Fruit fly (Drosophila melanogaster) whole organism, embryonic: ENCODE results near the gene Inx5.

ENCODE experiments used
- Abd-B ChIP-seq: fragments of 200-800 bp; sonication (Bioruptor generic); optimal IDR thresholded peaks from 2 replicates; lab custom pipeline; 2018; ENCODE audit warnings: missing biosample characterization, mild to moderate bottlenecking, missing genetic modification characterization, moderate library complexity
- Antp ChIP-seq: fragments of 200-800 bp; sonication (Bioruptor generic); optimal IDR thresholded peaks from 3 replicates; lab custom pipeline; 2016; ENCODE audit warnings: missing biosample characterization, missing genetic modification characterization
- Atf6 ChIP-seq: fragments of 200-800 bp; sonication (Bioruptor generic); IDR thresholded peaks from 2 replicates; pipeline ENCODE4 v1.3.6; 2022; ENCODE audit warnings: missing biosample characterization, missing genetic modification characterization
- Bgb ChIP-seq: fragments of 200-800 bp; sonication (Bioruptor generic); IDR thresholded peaks from 2 replicates; pipeline ENCODE4 v1.3.6; 2022; ENCODE audit warnings: missing biosample characterization, missing genetic modification characterization; ENCODE audit not compliant: partially characterized antibody
- CG11093 ChIP-seq: fragments of 200-800 bp; sonication (Bioruptor generic); IDR thresholded peaks from 3 replicates; pipeline ENCODE4 v1.3.6; 2022; ENCODE audit warnings: missing biosample characterization, missing genetic modification characterization
- CG11456 ChIP-seq: fragments of 200-800 bp; sonication (Bioruptor generic); IDR thresholded peaks from 3 replicates; pipeline ENCODE4 v1.3.6; 2022; ENCODE audit warnings: missing biosample characterization, missing genetic modification characterization
- CG13894 ChIP-seq: fragments of 200-800 bp; sonication (Bioruptor generic); optimal IDR thresholded peaks from 3 replicates; lab custom pipeline; 2018; ENCODE audit warnings: missing biosample characterization, mild to moderate bottlenecking, missing genetic modification characterization, moderate library complexity
- CG15514 ChIP-seq: fragments of 200-800 bp; sonication (Bioruptor generic); optimal IDR thresholded peaks from 3 replicates; lab custom pipeline; 2017; ENCODE audit warnings: missing biosample characterization, missing genetic modification characterization, mild to moderate bottlenecking, moderate library complexity, missing genetic modification reagents
- CG1647 ChIP-seq: fragments of 200-800 bp; sonication (Bioruptor generic); optimal IDR thresholded peaks from 3 replicates; lab custom pipeline; 2016; ENCODE audit warnings: missing biosample characterization, missing genetic modification characterization
- CG16813 ChIP-seq: fragments of 200-800 bp; sonication (Bioruptor generic); IDR thresholded peaks from 3 replicates; pipeline ENCODE4 v1.3.6; 2022; ENCODE audit warnings: missing biosample characterization, missing genetic modification characterization; ENCODE audit not compliant: partially characterized antibody
- CG17385 ChIP-seq: fragments of 200-800 bp; sonication (Bioruptor generic); optimal IDR thresholded peaks from 3 replicates; lab custom pipeline; 2018; ENCODE audit warnings: missing biosample characterization, mild to moderate bottlenecking, missing genetic modification characterization
- CG17612 ChIP-seq: fragments of 200-800 bp; sonication (Bioruptor generic); IDR thresholded peaks from 2 replicates; pipeline ENCODE4 v1.3.6; 2022; ENCODE audit warnings: missing biosample characterization, missing genetic modification characterization
- CG17829 ChIP-seq: fragments of 200-800 bp; optimal IDR thresholded peaks from 2 replicates; lab custom pipeline; 2019; ENCODE audit warnings: missing biosample characterization, mild to moderate bottlenecking, missing genetic modification characterization, moderate library complexity
- CG2199 ChIP-seq: fragments of 200-800 bp; sonication (Bioruptor generic); IDR thresholded peaks from 3 replicates; pipeline ENCODE4 v1.3.6; 2022; ENCODE audit warnings: missing biosample characterization, missing genetic modification characterization
- CG30431 ChIP-seq: fragments of 200-800 bp; sonication (Bioruptor generic); optimal IDR thresholded peaks from 2 replicates; lab custom pipeline; 2017; ENCODE audit warnings: missing biosample characterization, missing genetic modification characterization
- CG31441 ChIP-seq: fragments of 200-800 bp; sonication (Bioruptor generic); IDR thresholded peaks from 2 replicates; pipeline ENCODE4 v1.3.6; 2022; ENCODE audit warnings: missing biosample characterization, missing genetic modification characterization
- CG34422 ChIP-seq: fragments of 200-800 bp; sonication (Bioruptor generic); IDR thresholded peaks from 3 replicates; pipeline ENCODE4 v1.3.6; 2022; ENCODE audit warnings: missing biosample characterization, missing genetic modification characterization
- CG6791 ChIP-seq: fragments of 200-800 bp; sonication (Bioruptor generic); IDR thresholded peaks from 3 replicates; pipeline ENCODE4 v1.3.6; 2022; ENCODE audit warnings: missing biosample characterization, missing genetic modification characterization; ENCODE audit not compliant: partially characterized antibody
- CG9932 ChIP-seq: fragments of 200-800 bp; sonication (Bioruptor generic); IDR thresholded peaks from 2 replicates; pipeline ENCODE4 v1.3.6; 2022; ENCODE audit warnings: missing biosample characterization, missing genetic modification characterization
- Camta ChIP-seq: fragments of 200-800 bp; sonication (Bioruptor generic); optimal IDR thresholded peaks from 2 replicates; lab custom pipeline; 2016; ENCODE audit warnings: missing biosample characterization, missing genetic modification characterization
- CoRest ChIP-seq: fragments of 200-800 bp; sonication (Bioruptor generic); optimal IDR thresholded peaks from 3 replicates; lab custom pipeline; 2018; ENCODE audit warnings: missing biosample characterization, mild to moderate bottlenecking, missing genetic modification characterization, moderate library complexity
- Dref ChIP-seq: fragments of 200-800 bp; sonication (Bioruptor generic); IDR thresholded peaks from 2 replicates; pipeline ENCODE4 v1.3.6; 2022; ENCODE audit warnings: missing biosample characterization, missing genetic modification characterization
- HLH4C ChIP-seq: fragments of 200-800 bp; sonication (Bioruptor generic); IDR thresholded peaks from 3 replicates; pipeline ENCODE4 v1.3.6; 2022; ENCODE audit warnings: missing biosample characterization, missing genetic modification characterization; ENCODE audit not compliant: partially characterized antibody
- Nf-YC ChIP-seq: fragments of 200-800 bp; optimal IDR thresholded peaks from 3 replicates; lab custom pipeline; 2019; ENCODE audit warnings: missing biosample characterization, mild to moderate bottlenecking, missing genetic modification characterization, moderate library complexity
- Opbp ChIP-seq: fragments of 200-800 bp; sonication (Bioruptor generic); IDR thresholded peaks from 3 replicates; pipeline ENCODE4 v1.3.6; 2022; ENCODE audit warnings: missing biosample characterization, missing genetic modification characterization; ENCODE audit not compliant: partially characterized antibody
- Sin3A ChIP-seq: fragments of >200 bp; optimal IDR thresholded peaks from 2 replicates; lab custom pipeline; 2018
- Taf1 ChIP-seq: fragments of 200-800 bp; sonication (Bioruptor generic); IDR thresholded peaks from 2 replicates; pipeline ENCODE4 v1.3.6; 2022; ENCODE audit warnings: missing biosample characterization, missing genetic modification characterization
- Vsx1 ChIP-seq: fragments of 200-800 bp; sonication (Bioruptor generic); optimal IDR thresholded peaks from 2 replicates; lab custom pipeline; 2017; ENCODE audit warnings: missing biosample characterization, mild to moderate bottlenecking, missing genetic modification characterization, missing genetic modification reagents
- Xbp1 ChIP-seq: fragments of 200-800 bp; sonication (Bioruptor generic); optimal IDR thresholded peaks from 3 replicates; lab custom pipeline; 2016; ENCODE audit warnings: missing biosample characterization, mild to moderate bottlenecking, missing genetic modification characterization
- amos ChIP-seq: fragments of 200-800 bp; sonication (Bioruptor generic); IDR thresholded peaks from 2 replicates; pipeline ENCODE4 v1.3.6; 2022; ENCODE audit warnings: missing biosample characterization, missing genetic modification characterization; ENCODE audit not compliant: partially characterized antibody
- ato ChIP-seq: fragments of 200-800 bp; sonication (Bioruptor generic); IDR thresholded peaks from 2 replicates; pipeline ENCODE4 v1.3.6; 2022; ENCODE audit warnings: missing biosample characterization, missing genetic modification characterization; ENCODE audit not compliant: partially characterized antibody
- bbx ChIP-seq: fragments of 200-800 bp; sonication (Bioruptor generic); IDR thresholded peaks from 2 replicates; pipeline ENCODE4 v1.3.6; 2022; ENCODE audit warnings: missing biosample characterization, missing genetic modification characterization; ENCODE audit not compliant: partially characterized antibody
- bowl ChIP-seq: fragments of 200-800 bp; sonication (Bioruptor generic); IDR thresholded peaks from 2 replicates; pipeline ENCODE4 v1.3.6; 2022; ENCODE audit warnings: missing biosample characterization, missing genetic modification characterization
- dimm ChIP-seq: fragments of 200-800 bp; sonication (Bioruptor generic); IDR thresholded peaks from 2 replicates; pipeline ENCODE4 v1.3.6; 2022; ENCODE audit warnings: missing biosample characterization, missing genetic modification characterization
- disco-r ChIP-seq: fragments of 200-800 bp; sonication (Bioruptor generic); optimal IDR thresholded peaks from 2 replicates; lab custom pipeline; 2016; ENCODE audit warnings: missing biosample characterization, missing genetic modification characterization
- ems ChIP-seq: fragments of 200-800 bp; sonication (Bioruptor generic); optimal IDR thresholded peaks from 3 replicates; lab custom pipeline; 2016; ENCODE audit warnings: missing biosample characterization, missing genetic modification characterization
- exex ChIP-seq: fragments of 200-800 bp; sonication (Bioruptor generic); optimal IDR thresholded peaks from 4 replicates; lab custom pipeline; 2018; ENCODE audit warnings: missing biosample characterization, mild to moderate bottlenecking, missing genetic modification characterization, moderate library complexity
- grau ChIP-seq: fragments of 200-800 bp; optimal IDR thresholded peaks from 3 replicates; lab custom pipeline; 2019; ENCODE audit warnings: missing biosample characterization, mild to moderate bottlenecking, missing genetic modification characterization, moderate library complexity
- ham ChIP-seq: fragments of 200-800 bp; sonication (Bioruptor generic); IDR thresholded peaks from 2 replicates; pipeline ENCODE4 v1.3.6; 2022; ENCODE audit warnings: missing biosample characterization, missing genetic modification characterization
- insv ChIP-seq, 2 experiments: fragments of 200-800 bp; sonication (Bioruptor generic); optimal IDR thresholded peaks; 3 replicates each; lab custom pipeline; 2016 to 2018; ENCODE audit warnings: missing biosample characterization in 2 of 2, missing genetic modification characterization in 2 of 2
- jumu ChIP-seq: fragments of 200-800 bp; sonication (Bioruptor generic); optimal IDR thresholded peaks from 3 replicates; lab custom pipeline; 2016; ENCODE audit warnings: missing biosample characterization, missing genetic modification characterization
- mam ChIP-seq: fragments of 200-800 bp; sonication (Bioruptor generic); optimal IDR thresholded peaks from 3 replicates; lab custom pipeline; 2016; ENCODE audit warnings: missing biosample characterization, missing genetic modification characterization
- repo ChIP-seq: fragments of 200-800 bp; sonication (Bioruptor generic); optimal IDR thresholded peaks from 2 replicates; lab custom pipeline; 2016; ENCODE audit warnings: missing biosample characterization, missing genetic modification characterization
- shn ChIP-seq: fragments of 200-800 bp; sonication (Bioruptor generic); optimal IDR thresholded peaks from 3 replicates; lab custom pipeline; 2016; ENCODE audit warnings: missing biosample characterization, missing genetic modification characterization
- slou ChIP-seq: fragments of 200-800 bp; sonication (Bioruptor generic); optimal IDR thresholded peaks from 3 replicates; lab custom pipeline; 2016; ENCODE audit warnings: missing biosample characterization, missing genetic modification characterization
- tin ChIP-seq: fragments of 200-800 bp; sonication (Bioruptor generic); optimal IDR thresholded peaks from 3 replicates; lab custom pipeline; 2016; ENCODE audit warnings: missing biosample characterization, missing genetic modification characterization
- tio ChIP-seq: fragments of 200-800 bp; sonication (Bioruptor generic); optimal IDR thresholded peaks from 2 replicates; lab custom pipeline; 2017; ENCODE audit warnings: missing biosample characterization, missing genetic modification characterization, inconsistent platforms
- vfl ChIP-seq: fragments of 200-800 bp; sonication (Bioruptor generic); optimal IDR thresholded peaks from 2 replicates; lab custom pipeline; 2016; ENCODE audit warnings: missing biosample characterization, missing genetic modification characterization
- z ChIP-seq: fragments of 200-800 bp; sonication (Bioruptor generic); IDR thresholded peaks from 3 replicates; pipeline ENCODE4 v1.3.6; 2022; ENCODE audit warnings: missing biosample characterization, missing genetic modification characterization
- zen ChIP-seq: fragments of 200-800 bp; sonication (Bioruptor generic); optimal IDR thresholded peaks from 3 replicates; lab custom pipeline; 2018; ENCODE audit warnings: missing biosample characterization, mild to moderate bottlenecking, missing genetic modification characterization, moderate library complexity

Inx5 gene

DNA sequence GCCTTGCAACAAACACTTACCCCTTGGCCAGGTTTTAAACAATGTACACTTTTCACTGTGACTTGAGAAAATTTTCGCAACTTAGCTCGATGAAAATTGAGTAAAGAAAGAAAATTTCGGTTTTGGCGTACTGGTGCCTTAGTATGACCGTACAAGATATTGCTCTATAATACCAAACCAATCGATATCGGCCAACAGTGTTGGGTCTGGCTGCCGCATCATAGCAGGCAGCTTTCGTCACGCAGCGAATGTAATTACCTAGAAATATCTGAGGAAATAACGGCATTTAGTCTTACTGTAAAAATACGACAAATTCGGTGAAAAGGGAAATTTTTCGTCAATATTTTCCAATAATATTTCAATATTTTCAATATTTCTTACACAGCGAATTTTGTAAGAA is 37.3 kb upstream of the Inx5 start, which contains the start of gene Ulp1 (continued):
- TF ChIP-seq bowl (GFP tag; lab: Robert Waterston, UW) (no peak), CoRest (tag; lab: Kevin White, UChicago) (peak; percentile 48), CG6791 (GFP tag; lab: Robert Waterston, UW) (peak; percentile 71), jumu (GFP tag; lab: Kevin White, UChicago) (peak; percentile 32), ham (no peak), Opbp (peak; percentile 62; the same call in 2 of the 3 replicates), dimm (GFP tag; lab: Robert Waterston, UW) (no peak), grau (tag; lab: Kevin White, UChicago) (peak; percentile 28), insv (GFP tag; optimal IDR thresholded peaks at IDR 0.05; lab: Kevin White, UChicago) (peak in 1 of 2 experiments; percentile 47), CG17829 (tag; lab: Kevin White, UChicago) (peak; percentile 57), amos (GFP tag; lab: Robert Waterston, UW) (peak; percentile 58), Atf6 (GFP tag; lab: Robert Waterston, UW) (0 out of 2 replicates have a peak, but pooled peaks have one; percentile 33), ato (0 out of 2 replicates have a peak, but pooled peaks have one; percentile 38), disco-r (GFP tag; lab: Kevin White, UChicago) (no peak), Xbp1 (peak; percentile 13), CG34422 (GFP tag; lab: Robert Waterston, UW) (0 out of 3 replicates have a peak, but pooled peaks have one; percentile 6), CG9932 (GFP tag; lab: Robert Waterston, UW) (peak; percentile 44; the same call in 1 of the 2 replicates), Abd-B (GFP tag; lab: Kevin White, UChicago) (peak; percentile 89), Camta (GFP tag; lab: Kevin White, UChicago) (no peak), z (GFP tag; lab: Robert Waterston, UW) (no peak), exex (tag; lab: Kevin White, UChicago) (peak; percentile 55), Vsx1 (peak; percentile 69), repo (no peak), Antp (GFP tag; lab: Kevin White, UChicago) (peak; percentile 38), CG15514 (GFP tag; lab: Kevin White, UChicago) (peak; percentile 57), Sin3A (peak; percentile 31), mam (peak; percentile 34), ems (GFP tag; lab: Kevin White, UChicago) (peak; percentile 3), Taf1 (GFP tag; lab: Robert Waterston, UW) (no peak), zen (peak; percentile 87), CG31441 (no peak), Dref (GFP tag; lab: Robert Waterston, UW) (peak; percentile 83), CG2199 (GFP tag; lab: Robert Waterston, UW) (0 out of 3 replicates have a peak, but pooled peaks have one; percentile 9), vfl (GFP tag; lab: Kevin White, UChicago) (no peak), tio (GFP tag; lab: Kevin White, UChicago) (no peak), CG30431 (GFP tag; lab: Kevin White, UChicago) (no peak), bbx (peak; percentile 45), CG16813 (GFP tag; lab: Robert Waterston, UW) (peak; percentile 30; the same call in 1 of the 3 replicates), CG13894 (peak; percentile 39), HLH4C (GFP tag; lab: Robert Waterston, UW) (0 out of 3 replicates have a peak, but pooled peaks have one; percentile 25), CG11093 (GFP tag; lab: Robert Waterston, UW) (no peak), Bgb (peak; percentile 55), CG17612 (no peak), shn (GFP tag; lab: Kevin White, UChicago) (peak; percentile 12), slou (GFP tag; lab: Kevin White, UChicago) (peak; percentile 35), tin (GFP tag; lab: Kevin White, UChicago) (peak; percentile 20), CG11456 (0 out of 3 replicates have a peak, but pooled peaks have one; percentile 59), Nf-YC (tag; lab: Kevin White, UChicago) (no peak), CG17385 (GFP tag; lab: Kevin White, UChicago) (peak; percentile 3), CG1647 (no peak)
